Worm (Caenorhabditis elegans): ENCODE measurements around the gene ZK666.4.

The ZK666.4 gene

ce11 chrII:10447348-10448316 is 29.4 kb upstream of the ZK666.4 start, which contains the start of gene ZK673.2 (continued):
- no peak for TF ChIP-seq mbf-1 (tag; optimal IDR thresholded peaks at IDR 0.05)

ce11 chrII:10449707-10450106 is 27.4 kb upstream of the ZK666.4 start, which contains the start of gene lin-56:
lin-56 (plus strand) TSS chrII:10450007.
- TF ChIP-seq nhr-21 (tag; optimal IDR thresholded peaks at IDR 0.05), result no peak
- no peak for TF ChIP-seq ZK546.5 (tag; optimal IDR thresholded peaks at IDR 0.05)
- no peak for TF ChIP-seq F13H6.1 (tag; optimal IDR thresholded peaks at IDR 0.05)
- TF ChIP-seq nhr-10 (tag; optimal IDR thresholded peaks at IDR 0.05), result no peak
- TF ChIP-seq ceh-82 (tag; optimal IDR thresholded peaks at IDR 0.05), result no peak
- no peak for TF ChIP-seq alr-1 (tag; optimal IDR thresholded peaks at IDR 0.05)
- TF ChIP-seq crh-2 (tag; optimal IDR thresholded peaks at IDR 0.05), result no peak
- no peak for TF ChIP-seq egl-27 (tag; optimal IDR thresholded peaks at IDR 0.05)
- no peak for TF ChIP-seq sma-3 (GFP tag; optimal IDR thresholded peaks at IDR 0.05)
- no peak for TF ChIP-seq nhr-25 (tag; optimal IDR thresholded peaks at IDR 0.05)
- no peak for TF ChIP-seq sem-4 (tag; optimal IDR thresholded peaks at IDR 0.05)
- no peak for TF ChIP-seq ztf-1 (GFP tag; conservative IDR thresholded peaks at IDR 0.05)
- no peak for TF ChIP-seq ztf-11 (tag; optimal IDR thresholded peaks at IDR 0.05)

ce11 chrII:10450335-10450734 is 26.7 kb upstream of the ZK666.4 start:
- no peak for TF ChIP-seq unc-62 (GFP tag; optimal IDR thresholded peaks at IDR 0.05)
- TF ChIP-seq Y55F3AM.14 (GFP tag; optimal IDR thresholded peaks at IDR 0.05), result no peak
- TF ChIP-seq ztf-1 (GFP tag; conservative IDR thresholded peaks at IDR 0.05), result no peak
- TF ChIP-seq sma-3 (GFP tag; optimal IDR thresholded peaks at IDR 0.05), result no peak
- no peak for TF ChIP-seq ZK546.5 (tag; optimal IDR thresholded peaks at IDR 0.05)
- TF ChIP-seq nhr-129 (tag; optimal IDR thresholded peaks at IDR 0.05), result peak; percentile 0
- peak; percentile 23 for TF ChIP-seq crh-2 (tag; optimal IDR thresholded peaks at IDR 0.05)
- no peak for TF ChIP-seq skn-1 (tag; optimal IDR thresholded peaks at IDR 0.05)
- TF ChIP-seq dmd-4 (tag; optimal IDR thresholded peaks at IDR 0.05), result no peak
- no peak for TF ChIP-seq nhr-11 (tag; optimal IDR thresholded peaks at IDR 0.05)
- TF ChIP-seq ztf-11 (tag; optimal IDR thresholded peaks at IDR 0.05), result no peak
- TF ChIP-seq ama-1 (optimal IDR thresholded peaks at IDR 0.05), result no peak
- TF ChIP-seq ztf-4 (tag; optimal IDR thresholded peaks at IDR 0.05), result peak; percentile 60
- no peak for TF ChIP-seq nhr-10 (tag; optimal IDR thresholded peaks at IDR 0.05)
- peak; percentile 24 for TF ChIP-seq nhr-21 (tag; optimal IDR thresholded peaks at IDR 0.05)
- no peak for TF ChIP-seq F13H6.1 (tag; optimal IDR thresholded peaks at IDR 0.05)
- peak in 1 of 2 experiments; percentile 28 for TF ChIP-seq lsy-2 (tag; optimal IDR thresholded peaks at IDR 0.05)
- TF ChIP-seq gmeb-1 (tag; optimal IDR thresholded peaks at IDR 0.05), result no peak
- TF ChIP-seq nhr-6 (tag; optimal IDR thresholded peaks at IDR 0.05), result peak; percentile 15
- TF ChIP-seq nhr-237 (tag; optimal IDR thresholded peaks at IDR 0.05), result no peak
- TF ChIP-seq C34F6.9 (tag; optimal IDR thresholded peaks at IDR 0.05), result peak; percentile 49
- TF ChIP-seq sem-4 (tag; optimal IDR thresholded peaks at IDR 0.05), result no peak
- TF ChIP-seq unc-39 (tag; optimal IDR thresholded peaks at IDR 0.05), result no peak
- TF ChIP-seq ceh-16 (tag; optimal IDR thresholded peaks at IDR 0.05), result no peak
- peak; percentile 12 for TF ChIP-seq sma-9 (GFP tag; optimal IDR thresholded peaks at IDR 0.05)
- no peak for TF ChIP-seq sma-9 (tag; optimal IDR thresholded peaks at IDR 0.05)
- no peak for TF ChIP-seq mdl-1 (tag; optimal IDR thresholded peaks at IDR 0.05)
- no peak for TF ChIP-seq lin-39 (tag; optimal IDR thresholded peaks at IDR 0.05)
- no peak for TF ChIP-seq fos-1 (tag; optimal IDR thresholded peaks at IDR 0.05)
- no peak for TF ChIP-seq mbf-1 (tag; optimal IDR thresholded peaks at IDR 0.05)
- no peak for TF ChIP-seq egl-27 (tag; optimal IDR thresholded peaks at IDR 0.05)
- TF ChIP-seq snpc-4 (tag; optimal IDR thresholded peaks at IDR 0.05), result no peak
- TF ChIP-seq unc-55 (GFP tag; optimal IDR thresholded peaks at IDR 0.05), result peak; percentile 14
- TF ChIP-seq nhr-25 (tag; optimal IDR thresholded peaks at IDR 0.05), result peak; percentile 36

- TF ChIP-seq Y55F3AM.14 (GFP tag; optimal IDR thresholded peaks at IDR 0.05) (no peak), peb-1 (tag; optimal IDR thresholded peaks at IDR 0.05) (no peak)
Measured at ce11 chrII:10452620-10453019, 24.4 kb upstream of the ZK666.4 start, which contains the start of gene ZK673.4. ZK673.4 (plus strand) TSS chrII:10452920.
